Fruit fly (Drosophila melanogaster): ENCODE measurements around the gene CG7236.
A peak's percentile ranks its signal among the peaks of the same experiment; 100 is the strongest.

The CG7236 gene

dm6 chr2L:5741144-5741543, 35.0 kb downstream of the CG7236 start, which contains the start of gene CG11147:
TSS of gene CG11147 (minus strand) at chr2L:5741244.
- TF ChIP-seq psq (optimal IDR thresholded peaks at IDR 0.05) = no peak
- TF ChIP-seq usp (GFP tag; optimal IDR thresholded peaks at IDR 0.05) = no peak
- TF ChIP-seq EcR (GFP tag; optimal IDR thresholded peaks at IDR 0.05) = no peak
- no peak for TF ChIP-seq Dll (optimal IDR thresholded peaks at IDR 0.05)
- TF ChIP-seq pan (optimal IDR thresholded peaks at IDR 0.05) = no peak
- no peak for TF ChIP-seq CG8478 (optimal IDR thresholded peaks at IDR 0.05)

- no peak for TF ChIP-seq psq (optimal IDR thresholded peaks at IDR 0.05)
- no peak for TF ChIP-seq EcR (GFP tag; optimal IDR thresholded peaks at IDR 0.05)
- no peak for TF ChIP-seq pan (optimal IDR thresholded peaks at IDR 0.05)
- no peak for TF ChIP-seq usp (GFP tag; optimal IDR thresholded peaks at IDR 0.05)
- TF ChIP-seq CG8478 (optimal IDR thresholded peaks at IDR 0.05) = no peak
- TF ChIP-seq Dll (optimal IDR thresholded peaks at IDR 0.05) = no peak
These were observed 36.3 kb downstream of the CG7236 start for dm6 chr2L:5742437-5742836.

- TF ChIP-seq usp (GFP tag; optimal IDR thresholded peaks at IDR 0.05) (no peak), psq (optimal IDR thresholded peaks at IDR 0.05) (no peak), Dll (optimal IDR thresholded peaks at IDR 0.05) (no peak), CG8478 (optimal IDR thresholded peaks at IDR 0.05) (no peak)
These were observed 37.5 kb downstream of the CG7236 start for dm6 chr2L:5743537-5744148.

dm6 chr2L:5745857-5746256, 39.7 kb downstream of the CG7236 start, which contains the start of gene CG11029:
TSS of gene CG11029 (plus strand) at chr2L:5746157.
- TF ChIP-seq EcR (GFP tag; optimal IDR thresholded peaks at IDR 0.05) = no peak
- TF ChIP-seq CG8478 (optimal IDR thresholded peaks at IDR 0.05) = no peak
- no peak for TF ChIP-seq Dll (optimal IDR thresholded peaks at IDR 0.05)
- TF ChIP-seq psq (optimal IDR thresholded peaks at IDR 0.05) = no peak
- no peak for TF ChIP-seq usp (GFP tag; optimal IDR thresholded peaks at IDR 0.05)
- TF ChIP-seq pan (optimal IDR thresholded peaks at IDR 0.05) = no peak

dm6 chr2L:5748188-5748587, 42.0 kb downstream of the CG7236 start:
- TF ChIP-seq psq (optimal IDR thresholded peaks at IDR 0.05) (no peak), Dll (optimal IDR thresholded peaks at IDR 0.05) (no peak), CG8478 (optimal IDR thresholded peaks at IDR 0.05) (no peak), pan (optimal IDR thresholded peaks at IDR 0.05) (peak; percentile 60)

- TF ChIP-seq psq (optimal IDR thresholded peaks at IDR 0.05) (no peak), CG8478 (optimal IDR thresholded peaks at IDR 0.05) (no peak), usp (GFP tag; optimal IDR thresholded peaks at IDR 0.05) (no peak), EcR (GFP tag; optimal IDR thresholded peaks at IDR 0.05) (no peak), Dll (optimal IDR thresholded peaks at IDR 0.05) (no peak), pan (optimal IDR thresholded peaks at IDR 0.05) (no peak)
These were observed 45.3 kb downstream of the CG7236 start for dm6 chr2L:5751448-5751847.
